Worm (Caenorhabditis elegans) whole organism, L4 larva: ENCODE data around the gene R144.12.
"Not testable (repeated sequence)": the region's sequence is repeated elsewhere in the genome, so short reads cannot be mapped to it uniquely, and the experiment has no call there.

Experiments used
- D1046.2 ChIP-seq: fragments of 200-800 bp; sonication (Bioruptor generic); IDR thresholded peaks from 2 replicates; pipeline ENCODE4 v1.3.6; 2022; ENCODE audit warnings: missing genetic modification characterization, missing compliant biosample characterization
- F10B5.3 ChIP-seq: sonication (generic microtip); optimal IDR thresholded peaks from 2 replicates; lab custom pipeline; 2016; ENCODE audit warnings: mild to moderate bottlenecking, missing genetic modification characterization, missing compliant biosample characterization
- F26F4.8 ChIP-seq: fragments of 200-800 bp; sonication (Bioruptor generic); conservative IDR thresholded peaks from 2 replicates; pipeline ENCODE4 v1.3.6; 2022; ENCODE audit warnings: missing genetic modification characterization, missing compliant biosample characterization
- F37D6.2 ChIP-seq: sonication (generic microtip); optimal IDR thresholded peaks from 2 replicates; lab custom pipeline; 2016; ENCODE audit warnings: mild to moderate bottlenecking, missing genetic modification characterization, missing compliant biosample characterization
- T20F7.1 ChIP-seq: fragments of 200-800 bp; sonication (Bioruptor generic); optimal IDR thresholded peaks from 2 replicates; lab custom pipeline; 2018; ENCODE audit warnings: mild to moderate bottlenecking, missing genetic modification characterization, missing compliant biosample characterization
- T26A8.4 ChIP-seq: fragments of 200-800 bp; sonication (Bioruptor generic); IDR thresholded peaks from 2 replicates; pipeline ENCODE4 v1.3.6; 2022; ENCODE audit warnings: missing genetic modification characterization, missing compliant biosample characterization
- Y48G9A.11 ChIP-seq: fragments of 200-800 bp; sonication (Bioruptor generic); IDR thresholded peaks from 2 replicates; pipeline ENCODE4 v1.3.6; 2022; ENCODE audit warnings: missing genetic modification reagents, missing genetic modification characterization, missing compliant biosample characterization
- ZK337.2 ChIP-seq: fragments of 200-800 bp; sonication (Bioruptor generic); IDR thresholded peaks from 2 replicates; pipeline ENCODE4 v1.3.6; 2022; ENCODE audit warnings: missing genetic modification reagents, missing genetic modification characterization, missing compliant biosample characterization
- aha-1 ChIP-seq: fragments of 150-350 bp; peaks from one replicate; lab custom pipeline; 2014; ENCODE audit warnings: missing biosample characterization, missing genetic modification characterization
- arid-1 ChIP-seq: fragments of 200-800 bp; sonication (Bioruptor generic); conservative IDR thresholded peaks from 2 replicates; pipeline ENCODE4 v1.3.6; 2022; ENCODE audit warnings: missing genetic modification reagents, missing genetic modification characterization, missing compliant biosample characterization
- ceh-32 ChIP-seq: sonication (generic microtip); optimal IDR thresholded peaks from 2 replicates; lab custom pipeline; 2016; ENCODE audit warnings: mild to moderate bottlenecking, missing genetic modification characterization, missing compliant biosample characterization; ENCODE audit not compliant: poor library complexity
- ceh-44 ChIP-seq: fragments of 200-800 bp; sonication (Bioruptor generic); IDR thresholded peaks from 2 replicates; pipeline ENCODE4 v1.3.6; 2022; ENCODE audit warnings: missing genetic modification reagents, missing genetic modification characterization, missing compliant biosample characterization
- duxl-1 ChIP-seq: sonication (generic microtip); optimal IDR thresholded peaks from 2 replicates; lab custom pipeline; 2016; ENCODE audit warnings: mild to moderate bottlenecking, missing genetic modification characterization, moderate library complexity, missing compliant biosample characterization; ENCODE audit not compliant: poor library complexity
- hif-1 ChIP-seq, 2 experiments: sonication (generic microtip); optimal IDR thresholded peaks; 2 replicates each; lab custom pipeline; 2016 to 2017; ENCODE audit warnings: missing compliant biosample characterization in 2 of 2, missing genetic modification characterization in 2 of 2, missing genetic modification reagents in 2 of 2, missing genotype in 2 of 2, mild to moderate bottlenecking in 1 of 2
- hmg-1.1 ChIP-seq: fragments of 200-800 bp; sonication (Bioruptor generic); IDR thresholded peaks from 2 replicates; pipeline ENCODE4 v1.3.6; 2022; ENCODE audit warnings: missing genetic modification reagents, missing genetic modification characterization, missing compliant biosample characterization
- jun-1 ChIP-seq: fragments of 150-350 bp; optimal IDR thresholded peaks from 2 replicates; lab custom pipeline; 2014; ENCODE audit warnings: missing biosample characterization, missing genetic modification reagents, missing genetic modification characterization
- lim-7 ChIP-seq: fragments of 200-800 bp; sonication (Bioruptor generic); IDR thresholded peaks from 2 replicates; pipeline ENCODE4 v1.3.6; 2022; ENCODE audit warnings: missing genetic modification characterization, missing compliant biosample characterization
- lin-29 ChIP-seq: fragments of 200-800 bp; sonication (Bioruptor generic); IDR thresholded peaks from 2 replicates; pipeline ENCODE4 v1.3.6; 2022; ENCODE audit warnings: missing genetic modification reagents, missing genetic modification characterization, missing compliant biosample characterization
- lir-3 ChIP-seq: sonication (generic microtip); optimal IDR thresholded peaks from 2 replicates; lab custom pipeline; 2016; ENCODE audit warnings: mild to moderate bottlenecking, missing genetic modification characterization, missing compliant biosample characterization
- madf-5 ChIP-seq, 2 experiments: fragments of 200-800 bp; sonication (Bioruptor generic); IDR thresholded peaks; 2 replicates each; pipeline ENCODE4 v1.3.6; 2022; ENCODE audit warnings: missing compliant biosample characterization in 2 of 2, missing genetic modification characterization in 2 of 2
- madf-9 ChIP-seq: fragments of 200-800 bp; sonication (Bioruptor generic); conservative IDR thresholded peaks from 2 replicates; pipeline ENCODE4 v1.3.6; 2022; ENCODE audit warnings: missing genetic modification reagents, missing genetic modification characterization, missing compliant biosample characterization
- mdl-1 ChIP-seq, 2 experiments: fragments of 150-350 bp in 1 of 2; sonication (generic microtip) in 1 of 2; optimal IDR thresholded peaks; 2 replicates each; lab custom pipeline; 2014 to 2017; ENCODE audit warnings: missing biosample characterization in 2 of 2, missing genetic modification characterization in 2 of 2
- mep-1 ChIP-seq: fragments of 150-350 bp; sonication (generic microtip); optimal IDR thresholded peaks from 3 replicates; lab custom pipeline; 2014; ENCODE audit warnings: missing biosample characterization, missing genetic modification characterization
- mxl-2 ChIP-seq: fragments of 200-800 bp; sonication (Bioruptor generic); conservative IDR thresholded peaks from 2 replicates; pipeline ENCODE4 v1.3.6; 2022; ENCODE audit warnings: missing genetic modification reagents, missing genetic modification characterization, missing compliant biosample characterization
- mxl-3 ChIP-seq: fragments of 200-800 bp; sonication (Bioruptor generic); optimal IDR thresholded peaks from 2 replicates; lab custom pipeline; 2018; ENCODE audit warnings: mild to moderate bottlenecking, missing genetic modification characterization, missing compliant biosample characterization
- nhr-102 ChIP-seq: sonication (generic microtip); optimal IDR thresholded peaks from 2 replicates; lab custom pipeline; 2016; ENCODE audit warnings: mild to moderate bottlenecking, missing genetic modification characterization, moderate library complexity, missing compliant biosample characterization
- nhr-42 ChIP-seq: fragments of 200-800 bp; sonication (Bioruptor generic); IDR thresholded peaks from 2 replicates; pipeline ENCODE4 v1.3.6; 2022; ENCODE audit warnings: missing genetic modification characterization, missing compliant biosample characterization
- nhr-6 ChIP-seq: fragments of 150-350 bp; optimal IDR thresholded peaks from 2 replicates; lab custom pipeline; 2014; ENCODE audit warnings: missing biosample characterization, missing genetic modification characterization
- nhr-77 ChIP-seq: fragments of 150-350 bp; optimal IDR thresholded peaks from 2 replicates; lab custom pipeline; 2014; ENCODE audit warnings: missing biosample characterization, missing genetic modification characterization
- pha-4 ChIP-seq, 2 experiments: fragments of 150-350 bp in 1 of 2; fragments of 200-800 bp in 1 of 2; sonication (Bioruptor generic) in 1 of 2; IDR thresholded peaks in 1 of 2; optimal IDR thresholded peaks in 1 of 2; 2 replicates each; pipeline versions ENCODE4 v1.3.6 to Lab custom; 2014 to 2022; ENCODE audit warnings: missing genetic modification characterization in 2 of 2, missing genetic modification reagents in 2 of 2, missing biosample characterization in 1 of 2, missing compliant biosample characterization in 1 of 2
- php-3 ChIP-seq: fragments of 200-800 bp; sonication (Bioruptor generic); IDR thresholded peaks from 2 replicates; pipeline ENCODE4 v1.3.6; 2022; ENCODE audit warnings: missing genetic modification reagents, missing genetic modification characterization, missing compliant biosample characterization
- rbr-2 ChIP-seq: sonication (generic microtip); optimal IDR thresholded peaks from 2 replicates; lab custom pipeline; 2016; ENCODE audit warnings: missing genotype, missing genetic modification characterization, missing compliant biosample characterization
- saeg-2 ChIP-seq: fragments of 200-800 bp; sonication (Bioruptor generic); IDR thresholded peaks from 2 replicates; pipeline ENCODE4 v1.3.6; 2022; ENCODE audit warnings: missing genetic modification reagents, missing genetic modification characterization, missing compliant biosample characterization
- sdz-12 ChIP-seq: fragments of 200-800 bp; sonication (Bioruptor generic); optimal IDR thresholded peaks from 2 replicates; lab custom pipeline; 2018; ENCODE audit warnings: mild to moderate bottlenecking, missing genetic modification characterization, missing compliant biosample characterization
- set-16 ChIP-seq: fragments of 200-800 bp; sonication (Bioruptor generic); IDR thresholded peaks from 2 replicates; pipeline ENCODE4 v1.3.6; 2022; ENCODE audit warnings: missing genetic modification reagents, missing genetic modification characterization, missing compliant biosample characterization
- snpc-1.2 ChIP-seq: fragments of 200-800 bp; sonication (Bioruptor generic); IDR thresholded peaks from 2 replicates; pipeline ENCODE4 v1.3.6; 2022; ENCODE audit warnings: missing genetic modification reagents, missing genetic modification characterization, missing compliant biosample characterization
- spr-3 ChIP-seq: fragments of 200-800 bp; sonication (Bioruptor generic); optimal IDR thresholded peaks from 2 replicates; lab custom pipeline; 2018; ENCODE audit warnings: mild to moderate bottlenecking, missing genetic modification characterization, missing compliant biosample characterization
- tag-97 ChIP-seq: fragments of 200-800 bp; sonication (Bioruptor generic); IDR thresholded peaks from 2 replicates; pipeline ENCODE4 v1.3.6; 2022; ENCODE audit warnings: missing genetic modification characterization, missing compliant biosample characterization
- tra-1 ChIP-seq: fragments of 200-800 bp; sonication (Bioruptor generic); IDR thresholded peaks from 2 replicates; pipeline ENCODE4 v1.3.6; 2022; ENCODE audit warnings: missing genetic modification reagents, missing genetic modification characterization, missing compliant biosample characterization
- vab-7 ChIP-seq: fragments of 200-800 bp; sonication (Bioruptor generic); IDR thresholded peaks from 2 replicates; pipeline ENCODE4 v1.3.6; 2022; ENCODE audit warnings: missing genetic modification reagents, missing genetic modification characterization, missing compliant biosample characterization
- zfp-2 ChIP-seq: sonication (generic microtip); optimal IDR thresholded peaks from 2 replicates; lab custom pipeline; 2016; ENCODE audit warnings: mild to moderate bottlenecking, missing genetic modification characterization, missing compliant biosample characterization
- zfp-3 ChIP-seq: fragments of 200-800 bp; sonication (Bioruptor generic); conservative IDR thresholded peaks from 2 replicates; pipeline ENCODE4 v1.3.6; 2022; ENCODE audit warnings: missing genetic modification reagents, missing genetic modification characterization, missing compliant biosample characterization
- zip-2 ChIP-seq: fragments of 150-350 bp; optimal IDR thresholded peaks from 2 replicates; lab custom pipeline; 2014; ENCODE audit warnings: missing biosample characterization, missing genetic modification characterization

R144.12 gene

ce11 chrIII:5042112-5042511, 35.3 kb upstream of the R144.12 start, which contains the start of gene nlp-43 (continued):
- TF ChIP-seq pha-4 (GFP tag; IDR thresholded peaks at IDR 0.05; lab: Robert Waterston, UW) (no peak), pha-4 (tag; optimal IDR thresholded peaks at IDR 0.05; lab: Kevin White, UChicago) (no peak)

ce11 chrIII:5036158-5036557, 29.4 kb upstream of the R144.12 start, which contains the start of gene C45G9.6:
TSS of gene C45G9.6 (plus strand) at chrIII:5036458.
- TF ChIP-seq jun-1 (tag; lab: Kevin White, UChicago) (no peak), mdl-1 (tag; optimal IDR thresholded peaks at IDR 0.05; lab: Kevin White, UChicago) (no peak), lin-29 (GFP tag; lab: Robert Waterston, UW) (no peak), nhr-102 (tag; lab: Kevin White, UChicago) (no peak)

- TF ChIP-seq mep-1 (tag; lab: Kevin White, UChicago) = peak; percentile 85
- TF ChIP-seq nhr-6 (tag; lab: Kevin White, UChicago) = peak; percentile 23
- TF ChIP-seq tag-97 (GFP tag; lab: Robert Waterston, UW) = peak; percentile 77; the same call in 1 of the 2 replicates
- TF ChIP-seq F10B5.3 (tag; lab: Kevin White, UChicago) = peak; percentile 70
- peak; percentile 58; the same call in 1 of the 2 replicates for TF ChIP-seq ZK337.2
- peak; percentile 77 for TF ChIP-seq madf-9 (GFP tag; lab: Robert Waterston, UW)
- peak; percentile 66 for TF ChIP-seq lin-29 (GFP tag; lab: Robert Waterston, UW)
- peak; percentile 70 for TF ChIP-seq mxl-2 (GFP tag; lab: Robert Waterston, UW)
- TF ChIP-seq mxl-3 (GFP tag; lab: Kevin White, UChicago) = peak; percentile 91
- TF ChIP-seq spr-3 (GFP tag; lab: Kevin White, UChicago) = peak; percentile 68
- 0 out of 2 replicates have a peak, but pooled peaks have one; percentile 47 for TF ChIP-seq F26F4.8
- peak; percentile 78 for TF ChIP-seq lim-7 (GFP tag; lab: Robert Waterston, UW)
- peak; percentile 73 for TF ChIP-seq lir-3 (tag; lab: Kevin White, UChicago)
- peak; percentile 81; the same call in 1 of the 2 replicates for TF ChIP-seq snpc-1.2 (GFP tag; lab: Robert Waterston, UW)
- TF ChIP-seq pha-4 (GFP tag; IDR thresholded peaks at IDR 0.05; lab: Robert Waterston, UW) = peak; percentile 89
- TF ChIP-seq pha-4 (tag; optimal IDR thresholded peaks at IDR 0.05; lab: Kevin White, UChicago) = not testable (repeated sequence)
- peak; percentile 92 for TF ChIP-seq arid-1 (GFP tag; lab: Robert Waterston, UW)
- TF ChIP-seq duxl-1 (tag; lab: Kevin White, UChicago) = peak; percentile 47
- peak; percentile 47 for TF ChIP-seq ceh-32 (tag; lab: Kevin White, UChicago)
- peak; percentile 84 for TF ChIP-seq F37D6.2 (tag; lab: Kevin White, UChicago)
- peak; percentile 69 for TF ChIP-seq php-3 (GFP tag; lab: Robert Waterston, UW)
- peak; percentile 91 for TF ChIP-seq nhr-102 (tag; lab: Kevin White, UChicago)
- peak; percentile 94 for TF ChIP-seq T26A8.4 (GFP tag; lab: Robert Waterston, UW)
- TF ChIP-seq vab-7 = peak; percentile 72
- TF ChIP-seq saeg-2 (GFP tag; lab: Robert Waterston, UW) = peak; percentile 63; the same call in 1 of the 2 replicates
- TF ChIP-seq Y48G9A.11 (GFP tag; lab: Robert Waterston, UW) = peak; percentile 68; the same call in 1 of the 2 replicates
- TF ChIP-seq zfp-2 (tag; lab: Kevin White, UChicago) = peak; percentile 35
- TF ChIP-seq zfp-3 (GFP tag; lab: Robert Waterston, UW) = 0 out of 2 replicates have a peak, but pooled peaks have one; percentile 54
- TF ChIP-seq set-16 = peak; percentile 88
- TF ChIP-seq T20F7.1 = peak; percentile 67
- peak; percentile 97 for TF ChIP-seq hmg-1.1 (GFP tag; lab: Robert Waterston, UW)
- peak; percentile 86 for TF ChIP-seq sdz-12 (GFP tag; lab: Kevin White, UChicago)
- peak in 1 of 2 experiments; percentile 70 for TF ChIP-seq mdl-1 (tag; optimal IDR thresholded peaks at IDR 0.05; lab: Kevin White, UChicago)
- peak; percentile 50; the same call in 1 of the 2 replicates for TF ChIP-seq nhr-42
- TF ChIP-seq rbr-2 (tag; lab: Kevin White, UChicago) = peak; percentile 90
- peak; percentile 8 for TF ChIP-seq nhr-77 (tag; lab: Kevin White, UChicago)
- TF ChIP-seq ceh-44 (GFP tag; lab: Robert Waterston, UW) = peak; percentile 68; the same call in 1 of the 2 replicates
- TF ChIP-seq madf-5 (GFP tag; IDR thresholded peaks at IDR 0.05; lab: Robert Waterston, UW) = peak; percentile 61 to 78; a peak in 2 of 4 replicates
- TF ChIP-seq jun-1 (tag; lab: Kevin White, UChicago) = peak; percentile 47
- TF ChIP-seq zip-2 (tag; lab: Kevin White, UChicago) = peak; percentile 24
- TF ChIP-seq hif-1 (tag; optimal IDR thresholded peaks at IDR 0.05; lab: Kevin White, UChicago) = peak; percentile 32 to 48
- peak; percentile 86 for TF ChIP-seq tra-1
- TF ChIP-seq aha-1 (tag; lab: Kevin White, UChicago) = peak; percentile 93
- TF ChIP-seq D1046.2 (GFP tag; lab: Robert Waterston, UW) = 0 out of 2 replicates have a peak, but pooled peaks have one; percentile 52
Observed at ce11 chrIII:5031375-5031836, 24.6 kb upstream of the R144.12 start.
